Worm (Caenorhabditis elegans) whole organism, dauer: ENCODE measurements around the gene F10D7.5.

Experiments
- unc-62 ChIP-seq: sonication (generic microtip); optimal IDR thresholded peaks from 2 replicates; lab custom pipeline; 2017; ENCODE audit warnings: missing biosample characterization, missing genetic modification reagents, missing genetic modification characterization

F10D7.5 gene

DNA sequence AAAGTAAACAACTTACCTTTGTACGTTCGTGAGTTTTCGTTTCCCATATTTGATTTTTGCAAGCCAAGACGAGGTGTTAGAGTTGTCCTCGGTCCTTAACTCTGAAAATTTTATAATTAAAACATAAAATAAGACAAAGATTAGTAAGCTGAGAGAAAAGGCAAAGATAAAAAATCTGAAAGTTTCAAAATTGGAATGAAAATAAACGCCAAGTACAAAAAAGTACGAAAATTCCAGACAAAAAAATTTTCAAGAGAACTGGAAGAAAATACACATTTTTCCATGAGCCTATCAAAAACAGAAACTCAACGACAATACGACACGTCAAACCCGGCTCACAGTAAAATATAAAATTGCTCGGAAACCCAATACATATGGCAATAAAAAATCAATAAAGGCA, at the start of gene F10D7.5:
TSS of gene F10D7.5 (minus strand) at position 101 of the 400 bp plus-strand sequence.
- TF ChIP-seq unc-62, result no peak

DNA sequence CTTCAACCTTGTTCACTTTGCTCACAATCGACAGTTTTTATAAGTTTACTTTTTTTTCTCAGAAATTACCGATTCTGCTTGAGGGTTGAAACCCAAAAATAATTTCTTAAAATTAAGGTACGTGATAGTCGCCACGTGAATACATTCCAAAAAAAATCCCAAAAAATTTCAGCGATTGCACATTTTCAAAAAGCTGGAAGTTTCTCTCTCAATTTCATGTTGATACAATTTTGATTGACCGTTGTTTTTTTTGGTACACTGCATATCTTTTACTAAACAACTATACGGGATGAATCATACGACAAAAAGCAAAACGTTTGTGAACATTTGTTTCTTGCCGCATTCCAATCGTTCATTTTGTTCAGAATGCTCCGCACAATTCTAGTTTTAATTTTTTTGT, 47.0 kb upstream of the F10D7.5 start, which contains the start of gene C36E6.8:
TSS of gene C36E6.8 (plus strand) at position 301 of the 400 bp plus-strand sequence.
- no peak for TF ChIP-seq unc-62

DNA sequence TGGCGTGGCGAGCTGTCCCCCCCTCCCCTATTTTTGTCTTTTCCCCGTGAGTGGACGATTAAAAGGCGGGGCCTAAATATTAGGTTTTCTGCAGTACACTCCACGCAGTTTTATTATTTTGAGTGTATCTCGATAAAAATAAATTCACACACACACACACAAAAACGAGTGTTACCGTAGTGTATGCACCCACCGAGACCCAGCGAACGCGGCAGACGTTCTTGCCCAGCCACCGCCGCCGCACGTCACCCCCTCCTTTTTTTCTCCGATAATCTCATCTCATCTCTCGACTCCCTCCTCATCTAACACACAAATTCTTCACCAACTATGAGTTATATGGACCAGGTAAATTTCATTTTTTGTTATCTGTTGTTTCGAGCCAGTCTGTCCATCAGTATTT, 42.8 kb upstream of the F10D7.5 start, which contains the start of gene fubl-3:
TSS of gene fubl-3 (plus strand) at position 212 of the 400 bp plus-strand sequence.
- TF ChIP-seq unc-62, result no peak

DNA sequence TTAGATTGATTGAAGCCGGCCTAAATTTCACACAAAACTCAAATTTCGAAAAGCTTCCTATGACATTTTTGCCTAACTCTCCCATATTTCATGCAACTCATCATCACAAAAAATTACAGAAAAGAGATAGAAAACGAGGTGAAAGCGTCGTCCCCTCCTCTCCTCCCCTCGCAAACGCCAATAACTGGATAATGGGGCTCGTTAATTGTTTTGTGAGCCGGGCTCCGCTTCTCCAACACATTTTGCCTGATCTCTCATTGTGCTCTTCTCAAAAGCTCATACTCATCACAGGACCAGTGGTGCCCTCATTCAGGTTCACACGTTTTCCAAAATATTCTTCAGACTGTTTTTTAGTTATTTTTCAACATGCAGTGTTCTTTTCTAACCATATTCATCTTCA, 37.4 kb upstream of the F10D7.5 start, which contains the start of gene pbo-6:
TSS of gene pbo-6 (plus strand) at position 240 of the 400 bp plus-strand sequence.
- TF ChIP-seq unc-62, result no peak

DNA sequence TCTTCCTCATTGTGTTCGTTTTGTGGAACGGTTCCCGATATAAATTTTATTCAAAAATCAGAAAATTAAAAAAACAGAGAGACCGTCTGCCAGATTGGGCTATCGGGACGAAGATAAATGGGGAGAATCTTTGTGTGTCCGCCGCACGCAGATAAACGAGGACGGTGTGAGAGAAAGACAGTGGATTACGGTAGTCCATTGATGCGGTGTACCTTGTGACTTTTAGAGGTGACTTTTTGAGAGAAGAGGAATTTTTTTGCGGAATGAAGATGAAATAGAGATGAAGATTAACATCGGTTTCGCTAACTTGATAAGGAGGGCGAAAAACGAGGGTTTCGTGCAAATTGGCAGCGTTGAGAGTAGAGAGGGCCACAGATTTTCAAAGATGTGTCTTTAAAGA, 36.4 kb upstream of the F10D7.5 start:
- no peak for TF ChIP-seq unc-62

DNA sequence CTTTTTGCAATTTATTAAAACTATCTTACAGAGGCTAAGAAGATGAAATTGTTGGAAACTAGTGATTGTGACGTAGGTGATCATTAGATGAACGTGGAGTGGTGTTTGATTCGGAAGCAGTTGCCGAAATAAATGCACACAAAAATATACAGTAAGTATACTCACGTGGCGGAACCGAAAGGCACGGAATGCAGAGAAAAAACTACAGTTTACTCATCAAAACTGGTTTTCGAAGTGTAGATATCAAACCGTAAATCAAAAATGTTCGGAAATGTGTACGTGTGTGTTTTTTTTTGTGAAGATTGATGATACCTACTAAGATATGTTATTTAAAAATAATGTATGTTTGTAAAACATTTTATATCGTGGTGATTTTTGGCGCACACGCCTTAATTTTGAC, 35.3 kb upstream of the F10D7.5 start:
- TF ChIP-seq unc-62, result no peak

DNA sequence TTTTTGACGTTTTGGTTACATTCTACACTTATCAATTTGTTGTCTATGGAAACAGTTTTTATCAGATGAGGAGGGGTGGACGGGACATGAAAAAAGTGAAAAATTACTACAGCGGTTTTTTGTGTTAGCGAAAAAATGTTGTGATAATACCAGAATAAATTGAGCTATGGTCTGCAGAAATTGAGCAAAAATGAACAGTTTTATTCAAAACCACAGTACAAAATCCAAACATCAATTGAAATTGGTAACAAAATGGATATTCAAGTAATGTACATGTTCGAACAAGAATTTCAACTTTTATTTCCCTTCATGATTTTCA, 33.1 kb upstream of the F10D7.5 start:
- TF ChIP-seq unc-62, result no peak

DNA sequence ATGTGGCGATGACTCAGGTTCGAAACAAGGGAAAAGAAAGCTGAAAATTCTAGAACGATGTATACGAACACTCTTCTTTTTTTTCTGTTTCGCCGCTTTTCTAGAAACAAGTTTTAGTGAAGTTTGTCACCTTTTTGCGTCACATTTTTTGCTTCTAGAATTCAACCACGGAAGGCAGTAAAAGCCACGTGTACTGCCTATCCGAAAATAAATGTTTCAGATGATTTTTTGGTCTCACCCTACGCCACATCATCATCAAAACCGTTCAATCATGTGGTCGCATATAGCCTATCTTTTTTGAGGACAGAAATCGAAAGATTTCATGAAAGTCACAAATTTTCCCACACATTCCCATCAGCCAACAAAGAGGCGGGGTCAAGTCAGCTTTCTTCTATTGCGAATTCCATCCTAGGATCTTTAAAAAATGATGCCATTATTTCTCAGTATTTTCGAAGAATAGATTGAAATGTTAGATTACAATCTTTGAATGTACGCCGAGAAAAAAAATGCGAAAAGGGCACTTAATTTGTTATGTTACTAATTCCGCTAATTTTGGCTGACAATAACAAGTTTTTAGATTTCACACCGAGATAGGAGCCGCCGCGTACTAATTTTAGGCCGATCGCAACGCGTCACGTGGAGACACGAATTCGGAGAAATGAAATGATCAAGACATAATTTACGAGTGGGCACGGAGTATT, 32.6 kb upstream of the F10D7.5 start:
- no peak for TF ChIP-seq unc-62

DNA sequence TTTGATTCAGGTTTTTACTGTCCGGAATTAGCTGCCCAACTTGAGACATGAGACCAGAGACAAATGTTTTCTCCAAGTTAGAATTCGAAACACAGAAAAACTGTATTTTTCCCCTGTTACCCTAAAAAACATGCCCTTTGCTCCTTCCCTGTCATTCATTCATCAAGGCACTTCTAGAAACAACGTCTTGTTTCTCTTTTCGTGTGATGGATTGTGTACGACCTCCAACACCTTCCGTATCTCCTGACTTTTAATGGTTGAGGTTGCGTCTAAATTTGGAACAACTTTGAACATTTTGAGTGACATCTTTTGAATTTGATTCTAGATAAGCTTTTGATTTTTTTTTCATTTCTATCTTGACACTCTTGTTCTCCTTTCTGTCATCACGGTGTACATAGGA, 31.2 kb upstream of the F10D7.5 start:
- TF ChIP-seq unc-62, result no peak

DNA sequence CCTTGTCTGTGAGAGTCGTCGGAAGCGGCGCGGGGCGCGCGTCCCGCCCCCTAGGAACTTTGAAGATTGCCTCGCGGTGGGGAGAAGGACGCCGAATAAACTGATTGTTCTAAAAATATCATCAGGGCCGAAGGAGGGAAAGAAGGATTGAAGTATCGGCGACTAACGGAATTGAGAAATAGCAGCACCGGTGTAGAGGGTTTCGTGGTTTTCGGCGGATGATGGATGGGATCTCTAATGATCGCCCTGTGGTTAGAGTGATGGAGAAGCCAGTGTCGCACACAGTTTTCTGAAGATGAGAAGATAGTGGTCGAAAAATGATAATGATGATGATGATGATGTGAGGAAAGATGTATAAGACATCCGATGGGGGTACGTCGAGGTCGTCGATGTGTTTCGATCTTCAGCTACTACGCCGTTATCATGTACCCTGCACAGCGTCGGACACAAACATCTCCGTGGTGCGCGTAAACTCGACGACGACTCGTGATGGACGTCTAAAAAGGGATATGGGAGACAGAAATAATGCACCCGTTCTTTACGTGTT, 30.2 kb upstream of the F10D7.5 start, which contains the start of gene osm-11:
TSS of gene osm-11 (minus strand) at position 51 of the 547 bp plus-strand sequence.
- TF ChIP-seq unc-62, result no peak

DNA sequence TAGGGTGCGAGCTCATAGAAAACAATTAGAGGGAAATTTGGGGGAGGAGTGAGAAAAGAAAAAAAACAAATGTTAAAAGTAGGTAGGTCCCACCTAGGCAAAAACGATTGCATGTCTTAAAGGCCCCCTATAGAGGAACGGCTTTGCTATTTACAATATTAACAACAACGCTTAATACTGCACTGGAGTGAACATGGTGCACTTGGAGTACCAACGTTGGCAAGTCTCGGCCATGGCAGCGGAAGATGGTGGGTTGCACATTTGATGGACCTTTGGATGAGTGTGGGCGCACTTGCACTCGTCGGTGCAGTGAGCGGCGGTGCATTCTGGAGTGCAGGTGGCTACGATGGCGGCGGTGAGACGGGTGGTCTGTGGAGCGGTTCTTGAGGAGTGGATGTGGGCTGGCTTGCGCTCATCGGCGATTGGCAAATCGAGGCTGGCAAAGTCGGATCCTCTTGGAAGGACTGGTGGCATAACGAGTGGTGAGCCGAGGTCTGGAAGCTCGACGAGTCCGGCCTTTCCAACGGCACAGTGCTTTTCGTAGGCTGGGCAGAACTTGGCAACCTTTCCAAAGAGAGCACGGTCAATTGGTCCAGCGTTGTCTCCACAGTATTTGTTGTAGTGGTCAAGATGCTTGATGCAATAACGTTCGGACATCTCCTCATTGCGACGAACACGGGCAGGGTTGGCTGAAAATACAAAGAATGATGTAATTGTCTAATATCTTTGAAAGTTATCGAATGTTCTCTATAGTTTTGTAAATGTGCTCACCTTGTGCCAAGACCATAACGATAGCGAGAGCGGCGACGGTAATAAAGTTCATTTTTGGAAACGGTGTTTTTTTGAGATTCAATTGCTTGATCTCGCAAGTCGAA, 29.4 kb upstream of the F10D7.5 start:
- TF ChIP-seq unc-62, result no peak

DNA sequence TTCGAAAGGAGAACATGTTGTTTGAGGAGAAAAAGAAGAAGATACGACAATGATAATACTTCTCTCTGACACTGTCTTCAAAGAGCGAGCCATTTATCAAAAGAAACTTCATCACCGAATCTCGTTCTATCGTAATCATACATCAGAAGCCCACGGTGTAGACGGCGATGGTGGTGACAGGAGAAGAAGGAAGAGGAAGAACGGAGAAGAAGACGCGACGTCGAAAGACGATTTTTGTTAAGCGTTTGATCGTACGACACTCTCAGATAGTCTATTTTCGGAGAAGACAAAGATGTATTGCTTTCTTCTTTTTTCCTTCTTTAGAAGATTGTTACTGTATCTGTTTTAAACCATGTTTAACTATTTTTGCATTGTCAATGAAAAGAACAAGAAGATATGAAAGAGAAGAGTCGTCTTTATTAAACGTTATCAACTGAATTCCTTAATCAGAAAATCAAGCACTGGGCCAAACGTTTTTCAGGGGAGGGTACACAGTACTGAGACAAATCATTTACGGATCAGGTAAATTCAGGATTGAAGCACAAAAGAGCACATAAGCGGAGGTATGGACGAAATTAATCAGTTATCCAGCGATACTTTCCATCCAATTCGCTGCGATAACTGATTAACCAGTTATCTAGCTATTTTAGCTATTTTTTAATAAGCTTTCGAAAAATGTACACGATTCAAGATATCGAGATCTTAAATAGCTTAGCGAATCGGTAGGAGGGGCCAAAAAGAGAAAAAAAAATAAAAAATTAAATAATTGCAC, 28.6 kb upstream of the F10D7.5 start:
- no peak for TF ChIP-seq unc-62

DNA sequence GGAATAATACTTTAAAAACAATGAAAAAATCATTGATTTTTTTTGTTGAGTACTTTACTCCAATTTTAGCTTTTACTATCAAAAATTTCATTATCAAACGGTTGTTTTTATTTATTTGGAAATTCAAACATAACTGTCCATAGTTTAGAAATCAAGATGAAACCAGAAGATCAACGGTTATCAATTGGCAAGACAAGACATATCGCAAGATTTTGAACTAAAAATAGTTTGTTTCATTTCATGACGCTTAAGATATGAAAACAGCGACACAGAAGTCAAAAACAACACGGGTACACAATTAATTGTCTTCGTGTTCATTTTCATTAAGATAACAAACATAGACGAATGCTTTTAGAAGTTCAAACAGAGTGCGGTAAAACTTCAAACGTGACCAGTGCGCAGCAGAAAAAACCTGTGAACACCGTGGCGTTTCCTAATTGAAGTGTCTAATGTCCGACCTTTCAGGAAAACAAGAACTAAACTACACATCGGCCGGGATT, 26.1 kb upstream of the F10D7.5 start:
- no peak for TF ChIP-seq unc-62

DNA sequence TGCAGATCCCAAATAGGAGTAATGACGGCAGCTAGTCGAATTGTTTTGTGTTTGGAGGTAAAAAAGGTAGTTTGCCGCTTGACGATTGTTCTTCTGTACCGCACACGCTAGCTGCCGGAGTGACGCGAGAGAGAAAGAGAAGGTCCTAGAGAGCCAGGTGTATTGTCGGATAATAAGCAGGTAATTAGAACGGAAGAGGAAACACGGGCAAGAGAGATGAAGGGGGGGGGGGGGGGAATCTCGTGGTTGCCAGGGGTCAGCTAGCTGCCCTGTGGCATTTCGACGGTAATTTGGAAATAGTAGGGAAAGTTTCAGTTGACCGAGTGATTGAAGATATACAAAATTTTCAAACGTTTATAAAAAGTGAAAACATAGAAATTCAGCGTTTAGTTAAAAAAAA, 22.5 kb upstream of the F10D7.5 start, which contains the start of gene crb-1:
TSS of gene crb-1 (minus strand) at position 147 of the 400 bp plus-strand sequence.
- TF ChIP-seq unc-62, result no peak

DNA sequence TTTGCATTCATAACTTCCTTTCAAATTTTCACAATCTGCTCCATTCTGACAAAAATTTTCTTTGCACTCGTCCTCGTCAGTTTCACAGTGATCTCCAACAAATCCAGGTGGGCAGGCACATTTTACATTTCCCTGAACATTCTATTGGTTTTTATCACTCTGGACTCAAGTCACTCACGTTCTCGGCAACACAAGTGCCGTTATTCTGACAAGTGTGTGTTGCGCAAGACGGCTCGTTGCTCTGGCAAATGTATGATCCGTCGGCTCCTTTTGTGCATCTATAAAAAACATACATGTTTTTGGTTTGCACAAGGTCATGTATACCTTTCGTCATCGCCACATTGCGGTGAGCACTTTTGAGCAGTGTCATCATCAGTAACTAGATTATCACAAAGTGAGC, 21.2 kb upstream of the F10D7.5 start:
- TF ChIP-seq unc-62, result no peak

DNA sequence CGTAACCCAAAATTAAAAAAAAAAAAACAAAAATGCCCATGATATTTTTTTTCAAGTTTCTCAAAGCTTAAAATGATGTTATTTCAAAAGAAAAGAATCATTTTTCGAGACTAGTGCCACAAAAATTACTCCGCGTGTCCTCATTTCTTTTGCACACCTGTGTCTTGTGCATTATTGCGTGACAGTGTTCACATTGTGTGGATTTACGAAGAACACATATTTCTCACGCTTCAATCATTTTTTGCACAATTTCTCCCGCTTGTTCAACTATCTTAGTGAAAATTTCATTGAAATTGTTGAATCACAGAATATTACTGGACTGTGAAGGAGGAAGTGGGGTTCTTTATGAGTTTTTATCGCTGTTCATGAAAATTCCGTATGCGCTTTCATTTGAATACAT, 17.4 kb upstream of the F10D7.5 start:
- no peak for TF ChIP-seq unc-62
